Worm (Caenorhabditis elegans): ENCODE results near the gene melo-3.

DNA sequence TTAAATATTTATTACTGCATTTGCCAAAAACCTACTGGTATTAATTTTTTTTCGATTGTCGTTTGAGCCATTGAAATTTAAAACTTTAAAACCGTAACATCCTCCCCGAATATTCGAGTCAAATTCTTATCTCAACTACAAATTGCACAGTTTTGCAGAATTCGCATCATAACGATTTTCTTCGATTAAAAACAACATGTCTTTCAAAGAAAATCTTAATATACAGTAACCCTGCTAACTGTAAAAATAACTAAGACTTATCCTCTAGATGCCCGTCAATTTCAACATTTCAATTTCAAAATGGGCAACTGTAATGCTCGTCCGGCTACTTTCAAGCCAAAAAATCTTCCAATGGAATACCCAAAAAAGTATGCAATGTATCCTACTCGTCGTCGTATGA is 15.9 kb downstream of the melo-3 start, which contains the start of gene F14H8.5:
- TF ChIP-seq ztf-29 (GFP tag; IDR thresholded peaks at IDR 0.05): no peak
- TF ChIP-seq T22C8.4 (GFP tag; IDR thresholded peaks at IDR 0.05): no peak
- no peak for TF ChIP-seq flt-1 (GFP tag; IDR thresholded peaks at IDR 0.05)
- TF ChIP-seq cog-1 (tag; optimal IDR thresholded peaks at IDR 0.05): no peak
- no peak for TF ChIP-seq med-1 (GFP tag; optimal IDR thresholded peaks at IDR 0.05; ENCODE audit: insufficient read depth)
- TF ChIP-seq klf-2 (GFP tag; conservative IDR thresholded peaks at IDR 0.05): no peak

Data from whole organism, midembryonic.